Worm (Caenorhabditis elegans): ENCODE data around the gene mcp-1.
A peak's percentile ranks its signal among the peaks of the same experiment; 100 is the strongest.

- TF ChIP-seq nhr-76 (tag; optimal IDR thresholded peaks at IDR 0.05) (no peak), F26F4.8 (GFP tag; conservative IDR thresholded peaks at IDR 0.05) (no peak), mdl-1 (tag; optimal IDR thresholded peaks at IDR 0.05) (peak in 1 of 2 experiments; percentile 67)
Measured at ce11 chrV:6017630-6018029, 56.0 kb downstream of the mcp-1 start, which contains the start of the genes rpt-2 and aps-1.

Data from whole organism, L4 larva.